Worm (Caenorhabditis elegans): Measurements from ENCODE around the gene F56B6.6.

DNA sequence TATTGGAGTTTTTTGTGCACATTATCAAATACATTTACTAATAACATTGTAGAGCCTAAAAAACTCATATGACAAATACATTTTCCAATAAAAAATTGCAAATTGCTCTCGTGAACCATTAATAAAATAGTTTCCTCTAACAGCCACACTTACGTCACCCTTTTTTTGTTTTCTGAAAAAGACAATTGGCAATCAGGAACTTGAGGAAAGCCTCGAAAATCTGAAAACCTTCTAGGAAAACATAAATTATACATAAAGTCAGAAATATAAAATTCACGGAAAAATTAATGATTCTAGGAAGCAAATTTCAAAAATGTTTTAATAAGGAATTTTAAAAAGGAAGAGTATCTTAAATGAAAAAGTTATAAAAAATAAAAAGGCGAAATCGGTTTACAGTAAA, 15.7 kb downstream of the F56B6.6 start:
- TF ChIP-seq unc-62 (GFP tag; optimal IDR thresholded peaks at IDR 0.05) (no peak), sea-2 (GFP tag; optimal IDR thresholded peaks at IDR 0.05) (no peak), pqm-1 (tag; optimal IDR thresholded peaks at IDR 0.05) (no peak), nhr-28 (tag; optimal IDR thresholded peaks at IDR 0.05) (no peak)
